Fruit fly (Drosophila melanogaster) whole organism, embryonic: ENCODE results near the gene Adh.

Experiments
- CG15514 ChIP-seq: fragments of 200-800 bp; sonication (Bioruptor generic); optimal IDR thresholded peaks from 3 replicates; lab custom pipeline; 2017; ENCODE audit warnings: missing biosample characterization, missing genetic modification characterization, mild to moderate bottlenecking, moderate library complexity, missing genetic modification reagents
- CG15601 ChIP-seq: fragments of 200-800 bp; sonication (Bioruptor generic); optimal IDR thresholded peaks from 3 replicates; lab custom pipeline; 2019; ENCODE audit warnings: missing biosample characterization, mild to moderate bottlenecking, missing genetic modification characterization, moderate library complexity
- CG16779 ChIP-seq: fragments of 200-800 bp; sonication (Bioruptor generic); IDR thresholded peaks from 2 replicates; pipeline ENCODE4 v1.3.6; 2022; ENCODE audit warnings: missing biosample characterization, missing genetic modification characterization
- CG16813 ChIP-seq: fragments of 200-800 bp; sonication (Bioruptor generic); IDR thresholded peaks from 3 replicates; pipeline ENCODE4 v1.3.6; 2022; ENCODE audit warnings: missing biosample characterization, missing genetic modification characterization; ENCODE audit not compliant: partially characterized antibody
- CG16815 ChIP-seq: fragments of 200-800 bp; sonication (Bioruptor generic); optimal IDR thresholded peaks from 3 replicates; lab custom pipeline; 2017; ENCODE audit warnings: missing biosample characterization, mild to moderate bottlenecking, missing genetic modification characterization
- CG17361 ChIP-seq: fragments of 200-800 bp; sonication (Bioruptor generic); IDR thresholded peaks from 3 replicates; pipeline ENCODE4 v1.3.6; 2022; ENCODE audit warnings: missing biosample characterization, missing genetic modification characterization
- CG2129 ChIP-seq: fragments of 200-800 bp; sonication (Bioruptor generic); IDR thresholded peaks from 2 replicates; pipeline ENCODE4 v1.3.6; 2022; ENCODE audit warnings: missing biosample characterization, missing genetic modification characterization; ENCODE audit not compliant: partially characterized antibody
- CG2199 ChIP-seq: fragments of 200-800 bp; sonication (Bioruptor generic); IDR thresholded peaks from 3 replicates; pipeline ENCODE4 v1.3.6; 2022; ENCODE audit warnings: missing biosample characterization, missing genetic modification characterization
- CG30403 ChIP-seq: fragments of 200-800 bp; sonication (Bioruptor generic); optimal IDR thresholded peaks from 3 replicates; lab custom pipeline; 2016; ENCODE audit warnings: missing biosample characterization, missing genetic modification characterization
- CG33213 ChIP-seq: fragments of 200-800 bp; sonication (Bioruptor generic); optimal IDR thresholded peaks from 3 replicates; lab custom pipeline; 2016; ENCODE audit warnings: missing biosample characterization, missing genetic modification characterization
- CG3726 ChIP-seq: fragments of 200-800 bp; sonication (Bioruptor generic); IDR thresholded peaks from 3 replicates; pipeline ENCODE4, ENCODE4 v1.3.6; 2022; ENCODE audit warnings: missing biosample characterization, missing genetic modification characterization
- CG4328 ChIP-seq: fragments of 200-800 bp; sonication (Bioruptor generic); optimal IDR thresholded peaks from 3 replicates; lab custom pipeline; 2017; ENCODE audit warnings: missing biosample characterization, missing genetic modification reagents, missing genetic modification characterization
- CG4617 ChIP-seq: fragments of 200-800 bp; sonication (Bioruptor generic); optimal IDR thresholded peaks from 3 replicates; lab custom pipeline; 2016; ENCODE audit warnings: missing biosample characterization, missing genetic modification characterization, borderline replicate concordance
- CG4820 ChIP-seq: fragments of 200-800 bp; sonication (Bioruptor generic); optimal IDR thresholded peaks from 3 replicates; lab custom pipeline; 2016; ENCODE audit warnings: missing biosample characterization, missing genetic modification characterization
- CG6654 ChIP-seq: fragments of 200-800 bp; sonication (Bioruptor generic); optimal IDR thresholded peaks from 2 replicates; lab custom pipeline; 2017; ENCODE audit warnings: missing biosample characterization, mild to moderate bottlenecking, missing genetic modification characterization
- CG6683 ChIP-seq: fragments of 200-800 bp; sonication (Bioruptor generic); optimal IDR thresholded peaks from 2 replicates; lab custom pipeline; 2017; ENCODE audit warnings: missing biosample characterization, mild to moderate bottlenecking, missing genetic modification characterization, missing genetic modification reagents
- CG7271 ChIP-seq: fragments of 200-800 bp; sonication (Bioruptor generic); optimal IDR thresholded peaks from 2 replicates; lab custom pipeline; 2018; ENCODE audit warnings: missing biosample characterization, mild to moderate bottlenecking, missing genetic modification characterization, moderate library complexity
- CG7839 ChIP-seq: fragments of 200-800 bp; sonication (Bioruptor generic); optimal IDR thresholded peaks from 3 replicates; lab custom pipeline; 2018; ENCODE audit warnings: missing biosample characterization, mild to moderate bottlenecking, missing genetic modification characterization, moderate library complexity
- Dip3 ChIP-seq: fragments of 200-800 bp; sonication (Bioruptor generic); optimal IDR thresholded peaks from 3 replicates; lab custom pipeline; 2016; ENCODE audit warnings: missing biosample characterization, missing genetic modification characterization
- ERR ChIP-seq: fragments of 200-800 bp; sonication (Bioruptor generic); optimal IDR thresholded peaks from 2 replicates; lab custom pipeline; 2016; ENCODE audit warnings: missing biosample characterization, missing genetic modification characterization
- GATAe ChIP-seq: fragments of 200-800 bp; sonication (Bioruptor generic); conservative IDR thresholded peaks from 2 replicates; pipeline ENCODE4 v1.3.6; 2022; ENCODE audit warnings: missing biosample characterization, missing genetic modification characterization
- HHEX ChIP-seq: fragments of 200-800 bp; sonication (Bioruptor generic); optimal IDR thresholded peaks from 3 replicates; lab custom pipeline; 2017; ENCODE audit warnings: missing biosample characterization, mild to moderate bottlenecking, missing genetic modification characterization, missing genetic modification reagents
- HmgD ChIP-seq: fragments of 200-800 bp; sonication (Bioruptor generic); optimal IDR thresholded peaks from 3 replicates; lab custom pipeline; 2016; ENCODE audit warnings: missing biosample characterization, missing genetic modification characterization
- Hsf ChIP-seq: fragments of 200-800 bp; sonication (Bioruptor generic); optimal IDR thresholded peaks from 3 replicates; lab custom pipeline; 2016; ENCODE audit warnings: missing biosample characterization, missing genetic modification characterization
- Meics ChIP-seq: fragments of 200-800 bp; sonication (Bioruptor generic); optimal IDR thresholded peaks from 2 replicates; lab custom pipeline; 2017; ENCODE audit warnings: missing biosample characterization, mild to moderate bottlenecking, missing genetic modification characterization
- Neu2 ChIP-seq: fragments of 200-800 bp; sonication (Bioruptor generic); optimal IDR thresholded peaks from 3 replicates; lab custom pipeline; 2016; ENCODE audit warnings: missing biosample characterization, missing genetic modification characterization, borderline replicate concordance
- Side ChIP-seq: fragments of 200-800 bp; sonication (Bioruptor generic); optimal IDR thresholded peaks from 2 replicates; lab custom pipeline; 2016; ENCODE audit warnings: missing biosample characterization, missing genetic modification characterization
- Trl ChIP-seq, 3 experiments: fragments of >200 bp in 2 of 3; fragments of 200-800 bp in 1 of 3; sonication (Bioruptor generic) in 1 of 3; optimal IDR thresholded peaks; 2 replicates in 1 of 3; 3 replicates in 2 of 3; lab custom pipeline; 2016 to 2017; ENCODE audit warnings: missing biosample characterization in 1 of 3, missing genetic modification characterization in 1 of 3
- ara ChIP-seq: fragments of 200-800 bp; sonication (Bioruptor generic); IDR thresholded peaks from 2 replicates; pipeline ENCODE4 v1.3.6; 2022; ENCODE audit warnings: missing biosample characterization, missing genetic modification characterization
- az2 ChIP-seq: fragments of 200-800 bp; sonication (Bioruptor generic); optimal IDR thresholded peaks from 3 replicates; lab custom pipeline; 2016; ENCODE audit warnings: missing biosample characterization, missing genetic modification characterization
- bowl ChIP-seq: fragments of 200-800 bp; sonication (Bioruptor generic); IDR thresholded peaks from 2 replicates; pipeline ENCODE4 v1.3.6; 2022; ENCODE audit warnings: missing biosample characterization, missing genetic modification characterization
- crol ChIP-seq: fragments of 200-800 bp; sonication (Bioruptor generic); IDR thresholded peaks from 2 replicates; pipeline ENCODE4 v1.3.6; 2022; ENCODE audit warnings: missing biosample characterization, missing genetic modification characterization
- gce ChIP-seq: fragments of 200-800 bp; sonication (Bioruptor generic); IDR thresholded peaks from 3 replicates; pipeline ENCODE4 v1.3.6; 2022; ENCODE audit warnings: missing biosample characterization, missing genetic modification characterization
- ham ChIP-seq: fragments of 200-800 bp; sonication (Bioruptor generic); IDR thresholded peaks from 2 replicates; pipeline ENCODE4 v1.3.6; 2022; ENCODE audit warnings: missing biosample characterization, missing genetic modification characterization
- inv ChIP-seq: fragments of 200-800 bp; sonication (Bioruptor generic); IDR thresholded peaks from 2 replicates; pipeline ENCODE4 v1.3.6; 2022; ENCODE audit warnings: missing biosample characterization, missing genetic modification characterization; ENCODE audit not compliant: partially characterized antibody
- nau ChIP-seq: fragments of 200-800 bp; sonication (Bioruptor generic); optimal IDR thresholded peaks from 3 replicates; lab custom pipeline; 2017; ENCODE audit warnings: missing biosample characterization, mild to moderate bottlenecking, missing genetic modification characterization, missing genetic modification reagents
- sd ChIP-seq: fragments of 200-800 bp; sonication (Bioruptor generic); optimal IDR thresholded peaks from 3 replicates; lab custom pipeline; 2018; ENCODE audit warnings: missing biosample characterization, mild to moderate bottlenecking, missing genetic modification characterization, moderate library complexity
- tin ChIP-seq: fragments of 200-800 bp; sonication (Bioruptor generic); optimal IDR thresholded peaks from 3 replicates; lab custom pipeline; 2016; ENCODE audit warnings: missing biosample characterization, missing genetic modification characterization
- usp ChIP-seq: fragments of >200 bp; optimal IDR thresholded peaks from 2 replicates; lab custom pipeline; 2017; ENCODE audit warnings: missing biosample characterization, missing genetic modification characterization
- wdn ChIP-seq: fragments of 200-800 bp; sonication (Bioruptor generic); IDR thresholded peaks from 2 replicates; pipeline ENCODE4 v1.3.6; 2022; ENCODE audit warnings: missing biosample characterization, missing genetic modification characterization
- z ChIP-seq: fragments of 200-800 bp; sonication (Bioruptor generic); IDR thresholded peaks from 3 replicates; pipeline ENCODE4 v1.3.6; 2022; ENCODE audit warnings: missing biosample characterization, missing genetic modification characterization

The Adh gene

dm6 chr2L:14614897-14615602, at the start of gene Adh, which contains the start of gene Adhr (continued):
- TF ChIP-seq CG4617 (no peak), gce (no peak), bowl (GFP tag; lab: Robert Waterston, UW) (no peak), nau (peak; percentile 63), az2 (GFP tag; lab: Kevin White, UChicago) (peak; percentile 73), CG16813 (GFP tag; lab: Robert Waterston, UW) (no peak), CG16815 (peak; percentile 61), CG33213 (GFP tag; lab: Kevin White, UChicago) (no peak), inv (GFP tag; lab: Robert Waterston, UW) (no peak), Neu2 (GFP tag; lab: Kevin White, UChicago) (no peak), usp (GFP tag; lab: Kevin White, UChicago) (no peak), Hsf (GFP tag; lab: Kevin White, UChicago) (peak; percentile 85), CG2199 (no peak), CG7839 (tag; lab: Kevin White, UChicago) (peak; percentile 82), wdn (GFP tag; lab: Robert Waterston, UW) (peak; percentile 17; the same call in 1 of the 2 replicates), CG15601 (tag; lab: Kevin White, UChicago) (peak; percentile 4), crol (GFP tag; lab: Robert Waterston, UW) (no peak), CG30403 (GFP tag; lab: Kevin White, UChicago) (peak; percentile 88), HHEX (GFP tag; lab: Kevin White, UChicago) (peak; percentile 65), Meics (GFP tag; lab: Kevin White, UChicago) (peak; percentile 82), Dip3 (GFP tag; lab: Kevin White, UChicago) (peak; percentile 49), HmgD (GFP tag; lab: Kevin White, UChicago) (peak; percentile 22), GATAe (GFP tag; lab: Robert Waterston, UW) (peak; percentile 38; the same call in 1 of the 2 replicates), CG3726 (GFP tag; lab: Robert Waterston, UW) (no peak), CG7271 (tag; lab: Kevin White, UChicago) (no peak), Trl (optimal IDR thresholded peaks at IDR 0.05; lab: Kevin White, UChicago) (no peak), Trl (GFP tag; optimal IDR thresholded peaks at IDR 0.05; lab: Kevin White, UChicago) (peak; percentile 59), CG15514 (GFP tag; lab: Kevin White, UChicago) (peak; percentile 48), ham (GFP tag; lab: Robert Waterston, UW) (no peak), sd (peak; percentile 14), ara (GFP tag; lab: Robert Waterston, UW) (peak; percentile 52; the same call in 1 of the 2 replicates), Side (GFP tag; lab: Kevin White, UChicago) (peak; percentile 56), CG2129 (no peak), tin (GFP tag; lab: Kevin White, UChicago) (peak; percentile 44), CG6654 (peak; percentile 13), CG4328 (GFP tag; lab: Kevin White, UChicago) (peak; percentile 59), CG16779 (0 out of 2 replicates have a peak, but pooled peaks have one; percentile 50), CG6683 (GFP tag; lab: Kevin White, UChicago) (peak; percentile 48), CG4820 (peak; percentile 55), z (GFP tag; lab: Robert Waterston, UW) (no peak), ERR (GFP tag; lab: Kevin White, UChicago) (peak; percentile 94), CG17361 (GFP tag; lab: Robert Waterston, UW) (peak; percentile 88)
